Fruit fly (Drosophila melanogaster) whole organism, embryonic: ENCODE data around the gene Snx27.

Source experiments
- ATbp ChIP-seq: fragments of 200-800 bp; sonication (Bioruptor generic); optimal IDR thresholded peaks from 2 replicates; lab custom pipeline; 2017; ENCODE audit warnings: missing biosample characterization, mild to moderate bottlenecking, missing genetic modification characterization, missing genetic modification reagents
- B-H1 ChIP-seq: fragments of 200-800 bp; sonication (Bioruptor generic); IDR thresholded peaks from 3 replicates; pipeline ENCODE4 v1.3.6; 2022; ENCODE audit warnings: missing biosample characterization, missing genetic modification characterization
- B-H2 ChIP-seq: fragments of 200-800 bp; sonication (Bioruptor generic); optimal IDR thresholded peaks from 2 replicates; lab custom pipeline; 2018; ENCODE audit warnings: missing biosample characterization, mild to moderate bottlenecking, missing genetic modification characterization
- CG11093 ChIP-seq: fragments of 200-800 bp; sonication (Bioruptor generic); IDR thresholded peaks from 3 replicates; pipeline ENCODE4 v1.3.6; 2022; ENCODE audit warnings: missing biosample characterization, missing genetic modification characterization
- CG12071 ChIP-seq: fragments of 200-800 bp; sonication (Bioruptor generic); optimal IDR thresholded peaks from 3 replicates; lab custom pipeline; 2018; ENCODE audit warnings: missing biosample characterization, mild to moderate bottlenecking, missing genetic modification characterization
- CG1529 ChIP-seq: fragments of 200-800 bp; sonication (Bioruptor generic); optimal IDR thresholded peaks from 3 replicates; lab custom pipeline; 2018; ENCODE audit warnings: missing biosample characterization, missing genetic modification characterization
- CG17186 ChIP-seq: fragments of 200-800 bp; sonication (Bioruptor generic); optimal IDR thresholded peaks from 3 replicates; lab custom pipeline; 2017; ENCODE audit warnings: missing biosample characterization, missing genetic modification reagents, missing genetic modification characterization
- CG2116 ChIP-seq: fragments of 200-800 bp; sonication (Bioruptor generic); optimal IDR thresholded peaks from 3 replicates; lab custom pipeline; 2018; ENCODE audit warnings: missing biosample characterization, mild to moderate bottlenecking, missing genetic modification characterization
- CG30403 ChIP-seq: fragments of 200-800 bp; sonication (Bioruptor generic); optimal IDR thresholded peaks from 3 replicates; lab custom pipeline; 2016; ENCODE audit warnings: missing biosample characterization, missing genetic modification characterization
- CG3065 ChIP-seq: fragments of 200-800 bp; sonication (Bioruptor generic); optimal IDR thresholded peaks from 2 replicates; lab custom pipeline; 2016; ENCODE audit warnings: missing biosample characterization, missing genetic modification characterization
- CG31388 ChIP-seq: fragments of 200-800 bp; sonication (Bioruptor generic); optimal IDR thresholded peaks from 2 replicates; lab custom pipeline; 2016; ENCODE audit warnings: missing biosample characterization, missing genetic modification characterization
- CG3163 ChIP-seq: fragments of 200-800 bp; sonication (Bioruptor generic); optimal IDR thresholded peaks from 3 replicates; lab custom pipeline; 2016; ENCODE audit warnings: missing biosample characterization, missing genetic modification characterization
- CG3838 ChIP-seq: fragments of 200-800 bp; sonication (Bioruptor generic); optimal IDR thresholded peaks from 3 replicates; lab custom pipeline; 2016; ENCODE audit warnings: missing biosample characterization, missing genetic modification characterization
- CG3847 ChIP-seq: fragments of 200-800 bp; sonication (Bioruptor generic); IDR thresholded peaks from 2 replicates; pipeline ENCODE4 v1.3.6; 2022; ENCODE audit warnings: missing biosample characterization, missing genetic modification characterization
- CG4424 ChIP-seq: fragments of 200-800 bp; sonication (Bioruptor generic); optimal IDR thresholded peaks from 3 replicates; lab custom pipeline; 2016; ENCODE audit warnings: missing biosample characterization, missing genetic modification characterization
- CG5180 ChIP-seq: fragments of 200-800 bp; sonication (Bioruptor generic); optimal IDR thresholded peaks from 3 replicates; lab custom pipeline; 2017; ENCODE audit warnings: missing biosample characterization, missing genetic modification characterization, mild to moderate bottlenecking, moderate library complexity, missing genetic modification reagents
- CG5245 ChIP-seq: fragments of 200-800 bp; sonication (Bioruptor generic); optimal IDR thresholded peaks from 3 replicates; lab custom pipeline; 2016; ENCODE audit warnings: missing biosample characterization, missing genetic modification characterization
- CG7357 ChIP-seq: fragments of 200-800 bp; sonication (Bioruptor generic); IDR thresholded peaks from 3 replicates; pipeline ENCODE4 v1.3.6; 2022; ENCODE audit warnings: missing biosample characterization, missing genetic modification characterization
- CG7372 ChIP-seq: fragments of 200-800 bp; sonication (Bioruptor generic); IDR thresholded peaks from 2 replicates; pipeline ENCODE4 v1.3.6; 2022; ENCODE audit warnings: missing biosample characterization, missing genetic modification characterization
- CG7745 ChIP-seq: fragments of 200-800 bp; sonication (Bioruptor generic); optimal IDR thresholded peaks from 2 replicates; lab custom pipeline; 2018; ENCODE audit warnings: missing biosample characterization, mild to moderate bottlenecking, missing genetic modification characterization, moderate library complexity
- CG9215 ChIP-seq: fragments of 200-800 bp; sonication (Bioruptor generic); IDR thresholded peaks from 2 replicates; pipeline ENCODE4 v1.3.6; 2022; ENCODE audit warnings: missing biosample characterization, missing genetic modification characterization
- Dek ChIP-seq: fragments of 200-800 bp; sonication (Bioruptor generic); optimal IDR thresholded peaks from 3 replicates; lab custom pipeline; 2019; ENCODE audit warnings: missing biosample characterization, mild to moderate bottlenecking, missing genetic modification characterization, moderate library complexity
- Dll ChIP-seq: fragments of 200-800 bp; sonication (Bioruptor generic); IDR thresholded peaks from 4 replicates; pipeline ENCODE4 v1.3.6; 2022; ENCODE audit warnings: missing biosample characterization, missing genetic modification characterization; ENCODE audit not compliant: partially characterized antibody
- Ets97D ChIP-seq: fragments of 200-800 bp; sonication (Bioruptor generic); optimal IDR thresholded peaks from 3 replicates; lab custom pipeline; 2016; ENCODE audit warnings: missing biosample characterization, missing genetic modification characterization
- HLH54F ChIP-seq: fragments of 200-800 bp; sonication (Bioruptor generic); optimal IDR thresholded peaks from 3 replicates; lab custom pipeline; 2016; ENCODE audit warnings: missing biosample characterization, missing genetic modification characterization
- Hand ChIP-seq: fragments of 200-800 bp; sonication (Bioruptor generic); optimal IDR thresholded peaks from 2 replicates; lab custom pipeline; 2017; ENCODE audit warnings: mild to moderate bottlenecking, missing biosample characterization, missing genetic modification reagents, missing genetic modification characterization
- HmgZ ChIP-seq: fragments of 200-800 bp; sonication (Bioruptor generic); optimal IDR thresholded peaks from 2 replicates; lab custom pipeline; 2018; ENCODE audit warnings: missing biosample characterization, mild to moderate bottlenecking, missing genetic modification characterization
- PHDP ChIP-seq: fragments of 200-800 bp; sonication (Bioruptor generic); optimal IDR thresholded peaks from 3 replicates; lab custom pipeline; 2018; ENCODE audit warnings: missing biosample characterization, mild to moderate bottlenecking, missing genetic modification characterization, moderate library complexity
- Stat92E ChIP-seq, 3 experiments: fragments of >200 bp in 2 of 3; fragments of 200-800 bp in 1 of 3; sonication (Bioruptor generic) in 1 of 3; optimal IDR thresholded peaks; 2 replicates each; lab custom pipeline; 2017 to 2019; ENCODE audit warnings: missing biosample characterization in 3 of 3, missing genetic modification characterization in 3 of 3, mild to moderate bottlenecking in 1 of 3, moderate library complexity in 1 of 3
- Taf1 ChIP-seq: fragments of 200-800 bp; sonication (Bioruptor generic); IDR thresholded peaks from 2 replicates; pipeline ENCODE4 v1.3.6; 2022; ENCODE audit warnings: missing biosample characterization, missing genetic modification characterization
- abd-A ChIP-seq: fragments of 200-800 bp; sonication (Bioruptor generic); optimal IDR thresholded peaks from 3 replicates; lab custom pipeline; 2019; ENCODE audit warnings: missing biosample characterization, mild to moderate bottlenecking, missing genetic modification characterization, moderate library complexity
- al ChIP-seq: fragments of 200-800 bp; sonication (Bioruptor generic); IDR thresholded peaks from 2 replicates; pipeline ENCODE4 v1.3.6; 2022; ENCODE audit warnings: missing biosample characterization, missing genetic modification characterization
- amos ChIP-seq: fragments of 200-800 bp; sonication (Bioruptor generic); IDR thresholded peaks from 2 replicates; pipeline ENCODE4 v1.3.6; 2022; ENCODE audit warnings: missing biosample characterization, missing genetic modification characterization; ENCODE audit not compliant: partially characterized antibody
- ato ChIP-seq: fragments of 200-800 bp; sonication (Bioruptor generic); IDR thresholded peaks from 2 replicates; pipeline ENCODE4 v1.3.6; 2022; ENCODE audit warnings: missing biosample characterization, missing genetic modification characterization; ENCODE audit not compliant: partially characterized antibody
- bigmax ChIP-seq: fragments of 200-800 bp; sonication (Bioruptor generic); optimal IDR thresholded peaks from 2 replicates; lab custom pipeline; 2018; ENCODE audit warnings: missing biosample characterization, mild to moderate bottlenecking, missing genetic modification characterization
- cg ChIP-seq: fragments of 200-800 bp; sonication (Bioruptor generic); optimal IDR thresholded peaks from 3 replicates; lab custom pipeline; 2019; ENCODE audit warnings: missing biosample characterization, mild to moderate bottlenecking, missing genetic modification characterization, moderate library complexity
- ci ChIP-seq: fragments of 200-800 bp; sonication (Bioruptor generic); IDR thresholded peaks from 3 replicates; pipeline ENCODE4 v1.3.6; 2022; ENCODE audit warnings: missing biosample characterization, missing genetic modification characterization
- fd3F ChIP-seq: fragments of 200-800 bp; sonication (Bioruptor generic); optimal IDR thresholded peaks from 2 replicates; lab custom pipeline; 2018; ENCODE audit warnings: missing biosample characterization, mild to moderate bottlenecking, missing genetic modification characterization, moderate library complexity
- fu2 ChIP-seq: fragments of 200-800 bp; sonication (Bioruptor generic); optimal IDR thresholded peaks from 2 replicates; lab custom pipeline; 2016; ENCODE audit warnings: missing biosample characterization, missing genetic modification characterization
- gt ChIP-seq: fragments of 200-800 bp; sonication (Bioruptor generic); IDR thresholded peaks from 2 replicates; pipeline ENCODE4 v1.3.6; 2022; ENCODE audit warnings: missing biosample characterization, missing genetic modification characterization
- hbn ChIP-seq: fragments of 200-800 bp; sonication (Bioruptor generic); IDR thresholded peaks from 2 replicates; pipeline ENCODE4 v1.3.6; 2022; ENCODE audit warnings: missing biosample characterization, missing genetic modification characterization; ENCODE audit not compliant: partially characterized antibody
- jigr1 ChIP-seq: fragments of 200-800 bp; sonication (Bioruptor generic); IDR thresholded peaks from 3 replicates; pipeline ENCODE4 v1.3.6; 2022; ENCODE audit warnings: missing biosample characterization, missing genetic modification characterization
- ken ChIP-seq: fragments of 200-800 bp; sonication (Bioruptor generic); IDR thresholded peaks from 3 replicates; pipeline ENCODE4 v1.3.6; 2022; ENCODE audit warnings: missing biosample characterization, missing genetic modification characterization
- pros ChIP-seq: fragments of 200-800 bp; sonication (Bioruptor generic); optimal IDR thresholded peaks from 3 replicates; lab custom pipeline; 2019; ENCODE audit warnings: missing biosample characterization, mild to moderate bottlenecking, missing genetic modification characterization, moderate library complexity
- shn ChIP-seq: fragments of 200-800 bp; sonication (Bioruptor generic); optimal IDR thresholded peaks from 3 replicates; lab custom pipeline; 2016; ENCODE audit warnings: missing biosample characterization, missing genetic modification characterization
- tll ChIP-seq, 2 experiments: fragments of 200-800 bp in 1 of 2; fragments of >200 bp in 1 of 2; sonication (Bioruptor generic) in 1 of 2; optimal IDR thresholded peaks; 2 replicates each; lab custom pipeline; 2017 to 2019; ENCODE audit warnings: missing biosample characterization in 2 of 2, missing genetic modification characterization in 2 of 2, mild to moderate bottlenecking in 1 of 2, moderate library complexity in 1 of 2
- tup ChIP-seq: fragments of 200-800 bp; sonication (Bioruptor generic); optimal IDR thresholded peaks from 2 replicates; lab custom pipeline; 2016; ENCODE audit warnings: missing biosample characterization, mild to moderate bottlenecking, missing genetic modification characterization, moderate library complexity
- twi ChIP-seq: fragments of 200-800 bp; optimal IDR thresholded peaks from 2 replicates; lab custom pipeline; 2019; ENCODE audit warnings: missing biosample characterization, mild to moderate bottlenecking, missing genetic modification characterization, moderate library complexity
- unpg ChIP-seq: fragments of 200-800 bp; sonication (Bioruptor generic); optimal IDR thresholded peaks from 3 replicates; lab custom pipeline; 2018; ENCODE audit warnings: missing biosample characterization, mild to moderate bottlenecking, missing genetic modification characterization, moderate library complexity

Snx27 gene

DNA sequence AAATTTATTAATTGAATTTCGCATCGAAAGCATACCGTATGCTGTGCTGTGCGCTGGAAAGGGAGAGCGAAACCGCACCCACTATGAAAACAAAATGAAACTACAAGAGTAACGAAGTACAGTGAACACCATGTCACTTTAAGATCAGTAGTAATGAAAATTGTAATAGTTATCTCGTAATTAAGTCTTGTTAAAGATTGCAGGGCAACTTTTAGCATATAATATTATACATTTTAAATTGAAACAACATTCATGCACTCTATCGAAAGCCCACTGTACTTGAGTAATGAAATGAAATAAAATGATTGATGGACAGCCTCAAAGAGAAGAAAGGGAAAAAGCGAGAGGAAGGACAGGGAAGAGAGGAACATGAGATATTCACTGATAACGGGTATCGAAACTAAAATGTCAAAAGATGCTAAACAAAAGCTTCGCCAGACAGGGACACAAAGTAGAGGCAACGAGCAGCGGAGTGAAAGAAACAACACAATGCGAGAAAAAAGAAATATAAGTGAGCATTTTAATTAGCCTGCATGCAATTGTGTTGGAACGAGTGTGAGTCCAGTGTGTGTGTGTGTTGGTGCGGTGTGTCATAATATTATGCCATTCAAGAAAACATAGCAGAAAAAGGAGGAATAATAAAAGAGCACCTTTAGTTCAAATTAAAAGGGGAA, 2.4 kb downstream of the Snx27 start (continued):
- TF ChIP-seq HmgZ = peak; percentile 65
- TF ChIP-seq Hand (GFP tag; lab: Kevin White, UChicago) = peak; percentile 59
- no peak for TF ChIP-seq shn (GFP tag; lab: Kevin White, UChicago)
- TF ChIP-seq Ets97D = peak; percentile 10
- TF ChIP-seq PHDP (tag; lab: Kevin White, UChicago) = peak; percentile 83
- no peak for TF ChIP-seq Dll (GFP tag; lab: Robert Waterston, UW)
- no peak for TF ChIP-seq pros (GFP tag; lab: Kevin White, UChicago)
- peak; percentile 39; the same call in 1 of the 3 replicates for TF ChIP-seq jigr1 (GFP tag; lab: Robert Waterston, UW)
- peak; percentile 63 for TF ChIP-seq CG5245
- no peak for TF ChIP-seq CG7745
- peak; percentile 80 for TF ChIP-seq CG30403 (GFP tag; lab: Kevin White, UChicago)
- TF ChIP-seq unpg (GFP tag; lab: Kevin White, UChicago) = peak; percentile 85
- peak; percentile 3 for TF ChIP-seq cg (GFP tag; lab: Kevin White, UChicago)
- TF ChIP-seq abd-A (tag; lab: Kevin White, UChicago) = no peak
- peak; percentile 40 for TF ChIP-seq HLH54F
- peak; percentile 21 for TF ChIP-seq tup (GFP tag; lab: Kevin White, UChicago)
- no peak for TF ChIP-seq CG31388 (GFP tag; lab: Kevin White, UChicago)
- peak; percentile 43 for TF ChIP-seq CG12071 (GFP tag; lab: Kevin White, UChicago)
- peak; percentile 12 for TF ChIP-seq CG3065 (GFP tag; lab: Kevin White, UChicago)
- peak; percentile 47 for TF ChIP-seq twi (tag; lab: Kevin White, UChicago)
- TF ChIP-seq gt (GFP tag; lab: Robert Waterston, UW) = no peak
- TF ChIP-seq CG3838 (GFP tag; lab: Kevin White, UChicago) = peak; percentile 19
- TF ChIP-seq al (GFP tag; lab: Robert Waterston, UW) = peak; percentile 50
- TF ChIP-seq B-H1 (GFP tag; lab: Robert Waterston, UW) = peak; percentile 70
- TF ChIP-seq CG4424 (GFP tag; lab: Kevin White, UChicago) = peak; percentile 61
- TF ChIP-seq Dek (tag; lab: Kevin White, UChicago) = peak; percentile 78
- TF ChIP-seq Stat92E (GFP tag; optimal IDR thresholded peaks at IDR 0.05; lab: Kevin White, UChicago) = no peak
- no peak for TF ChIP-seq ato
- 0 out of 2 replicates have a peak, but pooled peaks have one; percentile 14 for TF ChIP-seq Taf1 (GFP tag; lab: Robert Waterston, UW)
- TF ChIP-seq CG3847 (GFP tag; lab: Robert Waterston, UW) = peak; percentile 72
- no peak for TF ChIP-seq hbn (GFP tag; lab: Robert Waterston, UW)
- peak; percentile 90 for TF ChIP-seq ci
- TF ChIP-seq CG2116 (GFP tag; lab: Kevin White, UChicago) = peak; percentile 16
- no peak for TF ChIP-seq CG3163
- TF ChIP-seq CG7357 (GFP tag; lab: Robert Waterston, UW) = peak; percentile 61; the same call in 1 of the 3 replicates
- TF ChIP-seq tll (GFP tag; optimal IDR thresholded peaks at IDR 0.05; lab: Kevin White, UChicago) = no peak
- peak; percentile 26 for TF ChIP-seq fu2 (GFP tag; lab: Kevin White, UChicago)
- peak; percentile 54; the same call in 1 of the 2 replicates for TF ChIP-seq CG9215 (GFP tag; lab: Robert Waterston, UW)
- TF ChIP-seq ken (GFP tag; lab: Robert Waterston, UW) = peak; percentile 76; the same call in 2 of the 3 replicates
- peak; percentile 73 for TF ChIP-seq fd3F (GFP tag; lab: Kevin White, UChicago)
- no peak for TF ChIP-seq B-H2
- TF ChIP-seq CG5180 (GFP tag; lab: Kevin White, UChicago) = peak; percentile 35
- peak; percentile 45 for TF ChIP-seq ATbp
- peak; percentile 71 for TF ChIP-seq CG7372 (GFP tag; lab: Robert Waterston, UW)
- peak; percentile 45 for TF ChIP-seq CG1529 (GFP tag; lab: Kevin White, UChicago)
- TF ChIP-seq bigmax (GFP tag; lab: Kevin White, UChicago) = no peak
- TF ChIP-seq CG17186 = no peak
- TF ChIP-seq amos = no peak
- TF ChIP-seq CG11093 (GFP tag; lab: Robert Waterston, UW) = peak; percentile 41; the same call in 1 of the 3 replicates
